Worm (Caenorhabditis elegans): ENCODE data around the gene ilc-17.1.

Gene ilc-17.1

ce11 chrX:12761778-12762177 lies 7.8 kb downstream of the ilc-17.1 start, which contains the start of gene cept-1:
cept-1 (plus strand) TSS chrX:12762078.
- TF ChIP-seq Y5F2A.4 (GFP tag; optimal IDR thresholded peaks at IDR 0.05) (no peak), attf-4 (tag; optimal IDR thresholded peaks at IDR 0.05) (no peak), lin-29 (GFP tag; IDR thresholded peaks at IDR 0.05) (no peak), nhr-77 (tag; optimal IDR thresholded peaks at IDR 0.05) (no peak), dmd-6 (GFP tag; IDR thresholded peaks at IDR 0.05) (0 out of 2 replicates have a peak, but pooled peaks have one; percentile 4)

DNA sequence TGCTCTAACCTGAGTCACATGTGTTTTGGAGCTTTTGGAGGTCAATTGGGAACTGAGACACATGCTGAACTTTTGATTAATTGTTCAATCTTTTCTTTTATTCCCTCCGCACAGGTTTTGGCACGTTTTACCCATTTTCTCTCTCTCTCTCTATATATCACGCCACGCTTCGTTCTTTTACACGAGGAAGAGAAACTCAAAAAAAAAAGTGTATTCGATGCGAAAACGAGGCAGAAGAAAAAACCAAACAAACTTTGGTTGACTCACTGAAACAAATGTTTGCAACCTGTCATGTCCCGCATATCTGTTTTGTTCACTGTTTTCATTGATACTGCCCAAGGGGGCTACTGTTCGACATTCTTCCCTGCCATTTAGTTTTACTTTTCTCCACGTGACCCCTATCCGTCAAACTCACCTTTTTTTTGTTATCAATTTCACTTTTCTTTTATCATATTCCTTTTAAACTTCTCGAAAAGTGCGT lies 8.3 kb downstream of the ilc-17.1 start:
- no peak for TF ChIP-seq lin-39 (tag; optimal IDR thresholded peaks at IDR 0.05)
- no peak for TF ChIP-seq lin-13 (GFP tag; optimal IDR thresholded peaks at IDR 0.05)
- peak in 1 of 2 experiments; percentile 87 for TF ChIP-seq mdl-1 (tag; optimal IDR thresholded peaks at IDR 0.05)
- TF ChIP-seq pha-4 (GFP tag; IDR thresholded peaks at IDR 0.05) = no peak
- no peak for TF ChIP-seq pha-4 (tag; optimal IDR thresholded peaks at IDR 0.05)
- no peak for TF ChIP-seq fkh-10 (GFP tag; optimal IDR thresholded peaks at IDR 0.05)
- TF ChIP-seq ctbp-1 (GFP tag; IDR thresholded peaks at IDR 0.05) = no peak
- TF ChIP-seq attf-4 (tag; optimal IDR thresholded peaks at IDR 0.05) = no peak
- 0 out of 2 replicates have a peak, but pooled peaks have one; percentile 25 for TF ChIP-seq lin-29 (GFP tag; IDR thresholded peaks at IDR 0.05)
- no peak for TF ChIP-seq ceh-82 (tag; optimal IDR thresholded peaks at IDR 0.05)
- no peak for TF ChIP-seq dmd-9 (GFP tag; IDR thresholded peaks at IDR 0.05)
- TF ChIP-seq ztf-7 (tag; optimal IDR thresholded peaks at IDR 0.05) = no peak
- no peak for TF ChIP-seq lir-3 (tag; optimal IDR thresholded peaks at IDR 0.05)
- no peak for TF ChIP-seq ceh-62 (tag; optimal IDR thresholded peaks at IDR 0.05)
- peak; percentile 4 for TF ChIP-seq dve-1 (tag; optimal IDR thresholded peaks at IDR 0.05; ENCODE audit: insufficient read depth)
- no peak for TF ChIP-seq lin-1 (GFP tag; IDR thresholded peaks at IDR 0.05)
- TF ChIP-seq T26A8.4 (GFP tag; IDR thresholded peaks at IDR 0.05) = no peak
- TF ChIP-seq Y48G9A.11 (GFP tag; IDR thresholded peaks at IDR 0.05) = no peak
- no peak for TF ChIP-seq sdz-12 (GFP tag; optimal IDR thresholded peaks at IDR 0.05)
- TF ChIP-seq nhr-10 (tag; optimal IDR thresholded peaks at IDR 0.05) = no peak
- no peak for TF ChIP-seq php-3 (GFP tag; IDR thresholded peaks at IDR 0.05)
- TF ChIP-seq fos-1 (tag; optimal IDR thresholded peaks at IDR 0.05) = no peak
- no peak for TF ChIP-seq nhr-111 (GFP tag; optimal IDR thresholded peaks at IDR 0.05)
- peak; percentile 85 for TF ChIP-seq mxl-3 (GFP tag; optimal IDR thresholded peaks at IDR 0.05)
- TF ChIP-seq nhr-41 (GFP tag; IDR thresholded peaks at IDR 0.05) = no peak
- no peak for TF ChIP-seq tag-97 (GFP tag; IDR thresholded peaks at IDR 0.05)
- TF ChIP-seq hlh-30 (tag; optimal IDR thresholded peaks at IDR 0.05; ENCODE audit: insufficient read depth) = peak; percentile 75
- TF ChIP-seq tra-1 (GFP tag; IDR thresholded peaks at IDR 0.05) = 0 out of 2 replicates have a peak, but pooled peaks have one; percentile 49
- TF ChIP-seq dmd-6 (GFP tag; IDR thresholded peaks at IDR 0.05) = peak; percentile 49
- TF ChIP-seq daf-12 (tag; optimal IDR thresholded peaks at IDR 0.05) = no peak
- no peak for TF ChIP-seq Y5F2A.4 (GFP tag; optimal IDR thresholded peaks at IDR 0.05)
- TF ChIP-seq nhr-102 (tag; optimal IDR thresholded peaks at IDR 0.05) = no peak
- no peak for TF ChIP-seq cey-2 (tag; optimal IDR thresholded peaks at IDR 0.05; ENCODE audit: borderline replicate concordance, insufficient read depth)
- TF ChIP-seq mdt-29 (GFP tag; IDR thresholded peaks at IDR 0.05) = no peak
- TF ChIP-seq nhr-76 (tag; optimal IDR thresholded peaks at IDR 0.05) = no peak
- TF ChIP-seq nhr-42 (GFP tag; IDR thresholded peaks at IDR 0.05) = no peak
- TF ChIP-seq daf-8 (GFP tag; IDR thresholded peaks at IDR 0.05) = no peak
- peak; percentile 16 for TF ChIP-seq T20F7.1 (GFP tag; optimal IDR thresholded peaks at IDR 0.05)
- peak; percentile 80 for TF ChIP-seq hlh-11 (tag; optimal IDR thresholded peaks at IDR 0.05)
- no peak for TF ChIP-seq aha-1 (tag)
- no peak for TF ChIP-seq zfp-2 (tag; optimal IDR thresholded peaks at IDR 0.05)
- TF ChIP-seq madf-9 (GFP tag; conservative IDR thresholded peaks at IDR 0.05) = no peak
- peak; percentile 43 for TF ChIP-seq nhr-48 (tag; optimal IDR thresholded peaks at IDR 0.05)
- no peak for TF ChIP-seq rbr-2 (tag; optimal IDR thresholded peaks at IDR 0.05)
- no peak for TF ChIP-seq zip-2 (tag; optimal IDR thresholded peaks at IDR 0.05)
- no peak for TF ChIP-seq mxl-2 (GFP tag; conservative IDR thresholded peaks at IDR 0.05)
- no peak for TF ChIP-seq nhr-237 (tag; optimal IDR thresholded peaks at IDR 0.05)
- TF ChIP-seq vab-7 (GFP tag; IDR thresholded peaks at IDR 0.05) = no peak

Data from whole organism, L4 larva.